Fruit fly (Drosophila melanogaster): ENCODE measurements around the gene D12.
A peak's percentile ranks its signal among the peaks of the same experiment; 100 is the strongest.

Gene D12

dm6 chr2L:8420259-8420930 is 16.8 kb downstream of the D12 start:
- no peak for TF ChIP-seq CTCF (optimal IDR thresholded peaks at IDR 0.05)

DNA sequence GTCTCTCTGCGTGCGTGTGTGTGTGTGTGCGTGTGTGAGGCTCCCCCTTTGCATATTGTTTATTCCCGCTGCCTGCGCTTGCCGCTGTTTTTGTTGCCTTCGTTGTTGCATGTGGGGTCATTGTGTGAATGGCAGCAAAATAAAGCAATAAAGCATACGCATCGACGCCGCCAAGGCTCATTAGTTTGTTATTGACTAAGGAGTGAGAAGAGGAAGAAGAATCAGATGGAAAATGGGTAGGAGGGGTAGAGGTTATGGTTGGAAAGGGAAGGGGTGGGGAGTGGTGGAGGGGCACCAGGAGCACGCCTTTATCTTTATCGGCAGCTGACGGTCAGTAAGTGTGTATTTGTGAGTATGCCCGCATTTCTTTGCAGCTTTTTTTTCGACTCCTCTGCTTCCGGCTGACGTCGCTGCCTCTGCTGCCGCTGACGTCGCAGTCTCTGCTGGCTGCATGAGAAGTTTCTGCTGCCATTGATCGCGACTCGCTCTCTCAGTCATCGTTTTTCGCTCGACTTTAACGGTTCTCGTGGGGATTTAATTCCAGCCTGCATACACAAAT is 17.7 kb downstream of the D12 start:
- TF ChIP-seq CG8478 (optimal IDR thresholded peaks at IDR 0.05): no peak
- no peak for TF ChIP-seq CTCF (optimal IDR thresholded peaks at IDR 0.05)

DNA sequence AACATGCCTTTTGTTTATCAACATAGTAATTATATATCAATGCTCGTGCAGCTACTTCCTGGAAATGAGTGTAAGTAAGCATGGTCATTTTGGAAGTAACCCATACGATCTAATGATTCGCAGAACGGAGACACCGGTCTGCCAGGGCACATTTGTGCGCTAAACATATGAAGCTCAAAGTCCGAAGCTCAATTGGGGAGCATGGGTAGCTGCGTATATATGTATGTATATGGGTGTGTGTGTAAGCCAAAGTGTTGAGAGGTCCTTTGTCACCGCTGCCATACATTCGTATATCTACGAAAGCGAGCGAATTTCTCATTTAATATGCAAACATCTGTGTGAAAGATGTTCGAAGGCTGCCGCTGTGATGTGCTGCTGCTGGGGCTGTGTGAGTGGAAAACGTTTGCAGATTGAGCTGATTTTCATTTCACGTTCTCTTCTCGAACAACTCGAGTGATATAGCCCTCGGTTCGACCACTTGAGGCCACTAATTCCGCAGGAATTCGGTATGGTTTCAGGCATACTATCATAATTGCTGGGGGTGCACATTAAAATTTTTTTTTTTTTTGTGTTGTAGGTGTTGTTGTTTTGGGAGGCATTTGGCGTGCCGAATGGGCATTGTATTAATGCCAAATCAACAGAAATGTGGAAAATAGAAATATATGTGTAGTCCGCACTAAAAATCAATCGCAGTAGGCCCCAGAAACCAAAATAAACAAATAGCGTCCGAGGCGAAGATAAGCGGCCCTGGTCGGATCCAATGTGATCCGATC is 18.9 kb downstream of the D12 start:
- TF ChIP-seq CTCF (optimal IDR thresholded peaks at IDR 0.05): no peak
- peak; percentile 23 for TF ChIP-seq CG8478 (optimal IDR thresholded peaks at IDR 0.05)

DNA sequence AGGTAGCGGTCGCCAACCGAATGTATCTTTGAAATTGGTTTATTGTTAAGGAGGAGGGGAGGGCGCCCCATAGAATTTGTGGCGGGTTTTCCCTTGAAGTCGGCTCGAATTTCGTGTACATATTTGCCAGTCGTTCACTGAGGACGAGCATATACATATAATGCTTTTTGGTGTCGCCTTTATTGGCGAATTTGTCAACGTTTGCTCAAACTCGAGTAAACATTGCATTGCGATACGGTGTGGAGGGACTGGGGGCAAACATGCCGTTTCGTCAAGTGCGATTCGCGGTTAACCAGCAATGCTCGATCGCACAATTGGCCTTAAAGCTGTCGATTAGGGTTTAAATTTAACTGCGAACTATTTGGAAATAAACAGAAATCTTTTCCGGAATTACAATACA is 19.6 kb downstream of the D12 start:
- no peak for TF ChIP-seq CTCF (optimal IDR thresholded peaks at IDR 0.05)
- TF ChIP-seq CG8478 (optimal IDR thresholded peaks at IDR 0.05): no peak

DNA sequence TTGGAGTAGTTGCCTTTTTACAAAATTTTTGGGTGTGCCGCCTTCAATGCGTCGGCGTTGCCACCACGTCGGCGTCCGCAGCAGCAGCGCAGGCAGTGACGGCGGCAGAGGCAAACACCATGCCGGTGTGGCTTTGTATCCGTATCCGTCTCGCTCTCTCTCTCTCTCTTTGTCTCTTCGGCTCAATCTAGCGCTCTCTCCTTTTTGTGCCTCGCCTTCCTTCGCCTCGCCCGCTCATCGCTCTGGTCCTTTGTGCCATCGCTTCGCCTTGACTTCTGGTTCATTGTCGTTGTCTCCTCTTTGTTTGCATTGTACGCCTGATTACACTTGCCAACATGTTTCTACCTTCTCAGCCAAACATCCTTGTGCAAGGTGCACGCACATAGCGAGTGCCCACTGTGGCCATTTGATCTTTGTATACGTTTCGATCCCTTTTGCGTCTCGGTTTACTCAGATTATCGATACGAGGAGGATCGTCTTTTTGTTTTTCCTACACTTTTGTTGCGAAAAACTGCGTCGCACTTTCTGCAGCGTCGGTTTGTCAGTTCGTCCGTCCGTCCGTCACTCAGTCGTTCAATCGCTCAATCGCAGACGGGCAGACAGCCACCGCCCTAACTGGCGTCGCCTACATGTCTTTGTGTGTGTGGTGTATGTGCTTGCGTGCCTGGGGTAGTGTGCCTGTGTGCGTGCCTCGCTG is 20.7 kb downstream of the D12 start:
- TF ChIP-seq CG8478 (optimal IDR thresholded peaks at IDR 0.05): no peak
- TF ChIP-seq CTCF (optimal IDR thresholded peaks at IDR 0.05): no peak

dm6 chr2L:8414887-8415883 is 22.0 kb downstream of the D12 start, which contains the start of the genes CG13398 and Akap200:
TSS of gene CG13398 (minus strand) at chr2L:8415256.
TSS of gene Akap200 (plus strand) at chr2L:8415690.
- TF ChIP-seq CTCF (optimal IDR thresholded peaks at IDR 0.05): no peak
- TF ChIP-seq CG8478 (optimal IDR thresholded peaks at IDR 0.05): no peak

DNA sequence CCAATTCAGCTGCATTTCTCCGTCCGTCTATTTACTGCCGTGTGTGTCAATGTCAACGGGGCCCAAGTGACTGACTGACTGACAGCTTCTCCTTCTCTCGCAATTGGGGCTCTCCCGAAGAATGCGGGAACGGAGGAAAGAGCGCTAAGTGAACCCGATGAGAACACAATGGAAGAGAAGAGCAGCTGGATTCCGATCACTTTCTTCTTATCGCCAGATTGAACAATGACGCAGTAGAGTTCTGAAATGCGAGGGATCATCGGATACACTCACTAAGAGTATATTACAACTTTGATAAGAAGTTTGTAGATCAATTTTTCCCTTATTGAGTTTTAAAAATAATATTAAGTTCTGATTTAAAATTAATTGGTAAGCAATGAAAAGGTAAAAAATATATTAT is 25.6 kb downstream of the D12 start, which contains the start of gene Naglu:
Gene Naglu (minus strand): TSS at position 339 of the 400 bp plus-strand sequence.
- TF ChIP-seq CTCF (optimal IDR thresholded peaks at IDR 0.05) (no peak), CG8478 (optimal IDR thresholded peaks at IDR 0.05) (no peak)

- TF ChIP-seq CTCF (optimal IDR thresholded peaks at IDR 0.05): peak; percentile 8 to 46
- no peak for TF ChIP-seq CG8478 (optimal IDR thresholded peaks at IDR 0.05)
Measured at dm6 chr2L:8403286-8404270, 33.6 kb downstream of the D12 start, which contains the start of gene emb. TSS of gene emb (plus strand) at chr2L:8403573.

DNA sequence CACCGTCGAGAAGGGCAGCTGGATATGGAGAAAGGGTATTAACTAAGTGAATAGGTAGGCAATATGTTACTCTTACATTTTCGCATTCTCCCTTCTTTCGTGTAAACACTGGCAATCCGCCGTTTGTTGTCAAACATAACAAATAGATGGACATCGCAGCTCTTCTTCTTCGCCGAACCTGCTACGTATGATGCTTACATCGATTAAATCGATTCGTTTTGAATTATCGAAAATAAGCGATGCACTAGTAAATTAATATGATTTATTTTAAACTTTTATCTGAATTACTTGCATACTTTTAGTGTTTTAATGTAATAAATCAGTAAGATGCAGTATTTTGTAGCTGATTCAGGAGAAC is 34.3 kb downstream of the D12 start, which contains the start of gene fy:
Gene fy (minus strand): TSS at position 353 of the 358 bp plus-strand sequence.
- TF ChIP-seq CG8478 (optimal IDR thresholded peaks at IDR 0.05): no peak
- TF ChIP-seq CTCF (optimal IDR thresholded peaks at IDR 0.05): no peak

dm6 chr2L:8399863-8400598 is 37.1 kb downstream of the D12 start, which contains the start of gene CG31898:
TSS of gene CG31898 (plus strand) at chr2L:8400421.
- TF ChIP-seq CG8478 (optimal IDR thresholded peaks at IDR 0.05) (no peak), CTCF (optimal IDR thresholded peaks at IDR 0.05) (no peak)

- TF ChIP-seq CG8478 (optimal IDR thresholded peaks at IDR 0.05) (no peak), CTCF (optimal IDR thresholded peaks at IDR 0.05) (no peak)
Measured at dm6 chr2L:8398721-8399120, 38.4 kb downstream of the D12 start, which contains the start of gene CG13386. TSS of gene CG13386 (plus strand) at chr2L:8399021.
